Fruit fly (Drosophila melanogaster) whole organism, prepupa: ENCODE measurements around the gene Patr-1.

Experiments
- Blimp-1 ChIP-seq: fragments of 200-800 bp; sonication (Bioruptor generic); optimal IDR thresholded peaks from 3 replicates; lab custom pipeline; 2017; ENCODE audit warnings: missing biosample characterization, missing genetic modification characterization, mild to moderate bottlenecking, moderate library complexity, missing genetic modification reagents
- CG10631 ChIP-seq: fragments of 200-800 bp; sonication (Bioruptor generic); optimal IDR thresholded peaks from 2 replicates; lab custom pipeline; 2016; ENCODE audit warnings: missing biosample characterization, missing genetic modification characterization
- CG10669 ChIP-seq: fragments of 200-800 bp; sonication (Bioruptor generic); optimal IDR thresholded peaks from 3 replicates; lab custom pipeline; 2018; ENCODE audit warnings: missing biosample characterization, mild to moderate bottlenecking, missing genetic modification characterization, moderate library complexity
- CG11294 ChIP-seq: fragments of 200-800 bp; sonication (Bioruptor generic); IDR thresholded peaks from 2 replicates; pipeline ENCODE4 v1.3.6; 2022; ENCODE audit warnings: missing biosample characterization, missing genetic modification characterization
- CG11762 ChIP-seq: fragments of 200-800 bp; sonication (Bioruptor generic); optimal IDR thresholded peaks from 3 replicates; lab custom pipeline; 2016; ENCODE audit warnings: missing biosample characterization, missing genetic modification characterization; ENCODE audit not compliant: insufficient read depth
- CG11902 ChIP-seq: fragments of 200-800 bp; sonication (Bioruptor generic); optimal IDR thresholded peaks from 3 replicates; lab custom pipeline; 2016; ENCODE audit warnings: missing biosample characterization, missing genetic modification characterization
- CG1621 ChIP-seq: fragments of 200-800 bp; sonication (Bioruptor generic); optimal IDR thresholded peaks from 3 replicates; lab custom pipeline; 2018; ENCODE audit warnings: missing biosample characterization, mild to moderate bottlenecking, missing genetic modification characterization
- CG16779 ChIP-seq: fragments of 200-800 bp; sonication (Bioruptor generic); optimal IDR thresholded peaks from 3 replicates; lab custom pipeline; 2017; ENCODE audit warnings: missing biosample characterization, mild to moderate bottlenecking, missing genetic modification characterization
- CG32006 ChIP-seq: fragments of 200-800 bp; sonication (Bioruptor generic); optimal IDR thresholded peaks from 3 replicates; lab custom pipeline; 2017; ENCODE audit warnings: missing biosample characterization, mild to moderate bottlenecking, missing genetic modification characterization
- CG34406 ChIP-seq: fragments of 200-800 bp; sonication (Bioruptor generic); optimal IDR thresholded peaks from 3 replicates; lab custom pipeline; 2016; ENCODE audit warnings: missing biosample characterization, missing genetic modification characterization
- CG4318 ChIP-seq: fragments of 200-800 bp; sonication (Bioruptor generic); optimal IDR thresholded peaks from 3 replicates; lab custom pipeline; 2017; ENCODE audit warnings: missing biosample characterization, mild to moderate bottlenecking, missing genetic modification characterization
- CG6163 ChIP-seq: fragments of 200-800 bp; sonication (Bioruptor generic); IDR thresholded peaks from 3 replicates; pipeline ENCODE4 v1.3.6; 2022; ENCODE audit warnings: missing biosample characterization, missing genetic modification characterization
- CG6276 ChIP-seq: fragments of 200-800 bp; sonication (Bioruptor generic); optimal IDR thresholded peaks from 2 replicates; lab custom pipeline; 2017; ENCODE audit warnings: missing biosample characterization, mild to moderate bottlenecking, missing genetic modification characterization
- CG6792 ChIP-seq: fragments of 200-800 bp; sonication (Bioruptor generic); optimal IDR thresholded peaks from 3 replicates; lab custom pipeline; 2016; ENCODE audit warnings: missing biosample characterization, missing genetic modification characterization
- CG6808 ChIP-seq: fragments of 200-800 bp; sonication (Bioruptor generic); optimal IDR thresholded peaks from 3 replicates; lab custom pipeline; 2017; ENCODE audit warnings: missing biosample characterization, missing genetic modification characterization, mild to moderate bottlenecking, moderate library complexity, missing genetic modification reagents
- CG6854 ChIP-seq: fragments of 200-800 bp; sonication (Bioruptor generic); optimal IDR thresholded peaks from 2 replicates; lab custom pipeline; 2017; ENCODE audit warnings: missing biosample characterization, mild to moderate bottlenecking, missing genetic modification characterization
- CG8119 ChIP-seq: fragments of 200-800 bp; sonication (Bioruptor generic); IDR thresholded peaks from 3 replicates; pipeline ENCODE4 v1.3.6; 2022; ENCODE audit warnings: missing biosample characterization, missing genetic modification characterization
- CG8319 ChIP-seq: fragments of 200-800 bp; sonication (Bioruptor generic); optimal IDR thresholded peaks from 3 replicates; lab custom pipeline; 2016; ENCODE audit warnings: missing biosample characterization, missing genetic modification characterization
- CG8632 ChIP-seq: fragments of 200-800 bp; sonication (Bioruptor generic); optimal IDR thresholded peaks from 3 replicates; lab custom pipeline; 2016; ENCODE audit warnings: missing biosample characterization, missing genetic modification characterization
- CG9139 ChIP-seq: fragments of 200-800 bp; sonication (Bioruptor generic); optimal IDR thresholded peaks from 3 replicates; lab custom pipeline; 2017; ENCODE audit warnings: missing biosample characterization, mild to moderate bottlenecking, missing genetic modification characterization
- Eip75B ChIP-seq: fragments of 200-800 bp; sonication (Bioruptor generic); optimal IDR thresholded peaks from 3 replicates; lab custom pipeline; 2016; ENCODE audit warnings: missing biosample characterization, missing genetic modification characterization
- Eip78C ChIP-seq: fragments of 200-800 bp; sonication (Bioruptor generic); peaks from one replicate; lab custom pipeline; 2016; ENCODE audit warnings: missing biosample characterization, missing genetic modification characterization
- Eip93F ChIP-seq: fragments of 200-800 bp; sonication (Bioruptor generic); optimal IDR thresholded peaks from 2 replicates; lab custom pipeline; 2016; ENCODE audit warnings: missing biosample characterization, mild to moderate bottlenecking, missing genetic modification characterization
- Ets21C ChIP-seq: fragments of 200-800 bp; sonication (Bioruptor generic); optimal IDR thresholded peaks from 3 replicates; lab custom pipeline; 2016; ENCODE audit warnings: missing biosample characterization, missing genetic modification characterization
- Gug ChIP-seq: fragments of 200-800 bp; sonication (Bioruptor generic); IDR thresholded peaks from 2 replicates; pipeline ENCODE4 v1.3.6; 2022; ENCODE audit warnings: missing biosample characterization, missing genetic modification characterization
- Hr38 ChIP-seq: sonication (Bioruptor generic); optimal IDR thresholded peaks from 2 replicates; lab custom pipeline; 2016; ENCODE audit warnings: missing biosample characterization, missing genetic modification characterization
- Hr39 ChIP-seq: fragments of 200-800 bp; sonication (Bioruptor generic); optimal IDR thresholded peaks from 2 replicates; lab custom pipeline; 2016; ENCODE audit warnings: missing biosample characterization, missing genetic modification characterization
- Hr4 ChIP-seq: fragments of 200-800 bp; sonication (Bioruptor generic); optimal IDR thresholded peaks from 3 replicates; lab custom pipeline; 2016; ENCODE audit warnings: missing biosample characterization, missing genetic modification characterization
- Lpt ChIP-seq: fragments of 200-800 bp; sonication (Bioruptor generic); optimal IDR thresholded peaks from 3 replicates; lab custom pipeline; 2016; ENCODE audit warnings: missing biosample characterization, missing genetic modification characterization
- Met ChIP-seq: fragments of 200-800 bp; sonication (Bioruptor generic); optimal IDR thresholded peaks from 3 replicates; lab custom pipeline; 2016; ENCODE audit warnings: missing biosample characterization, missing genetic modification characterization
- OdsH ChIP-seq: fragments of 200-800 bp; sonication (Bioruptor generic); optimal IDR thresholded peaks from 3 replicates; lab custom pipeline; 2016; ENCODE audit warnings: missing biosample characterization, missing genetic modification characterization
- Sox14 ChIP-seq: fragments of 200-800 bp; sonication (Bioruptor generic); optimal IDR thresholded peaks from 3 replicates; lab custom pipeline; 2016; ENCODE audit warnings: missing biosample characterization, missing genetic modification characterization
- Sox15 ChIP-seq: fragments of 200-800 bp; sonication (Bioruptor generic); optimal IDR thresholded peaks from 3 replicates; lab custom pipeline; 2016; ENCODE audit warnings: missing biosample characterization, missing genetic modification characterization
- achi ChIP-seq: fragments of 200-800 bp; sonication (Bioruptor generic); optimal IDR thresholded peaks from 3 replicates; lab custom pipeline; 2016; ENCODE audit warnings: missing biosample characterization, missing genetic modification characterization
- acj6 ChIP-seq: fragments of 200-800 bp; sonication (Bioruptor generic); optimal IDR thresholded peaks from 3 replicates; lab custom pipeline; 2016; ENCODE audit warnings: missing biosample characterization, missing genetic modification characterization
- cyc ChIP-seq: fragments of 200-800 bp; sonication (Bioruptor generic); optimal IDR thresholded peaks from 3 replicates; lab custom pipeline; 2016; ENCODE audit warnings: missing biosample characterization, missing genetic modification characterization
- dac ChIP-seq: fragments of 200-800 bp; sonication (Bioruptor generic); optimal IDR thresholded peaks from 2 replicates; lab custom pipeline; 2017; ENCODE audit warnings: missing biosample characterization, mild to moderate bottlenecking, missing genetic modification characterization
- dsx ChIP-seq: fragments of 200-800 bp; optimal IDR thresholded peaks from 3 replicates; lab custom pipeline; 2019; ENCODE audit warnings: missing biosample characterization, mild to moderate bottlenecking, missing genetic modification characterization, moderate library complexity; ENCODE audit not compliant: poor library complexity, severe bottlenecking
- eg ChIP-seq: fragments of 200-800 bp; sonication (Bioruptor generic); IDR thresholded peaks from 3 replicates; pipeline ENCODE4 v1.3.6; 2022; ENCODE audit warnings: missing biosample characterization, missing genetic modification characterization
- fd85E ChIP-seq: fragments of 200-800 bp; sonication (Bioruptor generic); optimal IDR thresholded peaks from 3 replicates; lab custom pipeline; 2016; ENCODE audit warnings: missing biosample characterization, missing genetic modification characterization
- lz ChIP-seq: fragments of 200-800 bp; sonication (Bioruptor generic); optimal IDR thresholded peaks from 3 replicates; lab custom pipeline; 2016; ENCODE audit warnings: missing biosample characterization, missing genetic modification characterization
- net ChIP-seq: fragments of 200-800 bp; sonication (Bioruptor generic); optimal IDR thresholded peaks from 3 replicates; lab custom pipeline; 2016; ENCODE audit warnings: missing biosample characterization, missing genetic modification characterization
- salr ChIP-seq, 2 experiments: fragments of 200-800 bp; sonication (Bioruptor generic); optimal IDR thresholded peaks; 3 replicates each; lab custom pipeline; 2016 to 2018; ENCODE audit warnings: missing biosample characterization in 2 of 2, missing genetic modification characterization in 2 of 2, mild to moderate bottlenecking in 1 of 2
- spab ChIP-seq: fragments of 200-800 bp; sonication (Bioruptor generic); optimal IDR thresholded peaks from 2 replicates; lab custom pipeline; 2017; ENCODE audit warnings: missing biosample characterization, mild to moderate bottlenecking, missing genetic modification characterization, missing genetic modification reagents
- ss ChIP-seq, 2 experiments: fragments of 200-800 bp; sonication (Bioruptor generic); optimal IDR thresholded peaks; 2 replicates in 1 of 2; 3 replicates in 1 of 2; lab custom pipeline; 2017 to 2018; ENCODE audit warnings: mild to moderate bottlenecking in 2 of 2, missing biosample characterization in 2 of 2, missing genetic modification characterization in 2 of 2, moderate library complexity in 1 of 2
- svp ChIP-seq: fragments of 200-800 bp; sonication (Bioruptor generic); peaks from one replicate; lab custom pipeline; 2016; ENCODE audit warnings: missing biosample characterization, missing genetic modification characterization
- topi ChIP-seq: fragments of 200-800 bp; sonication (Bioruptor generic); optimal IDR thresholded peaks from 3 replicates; lab custom pipeline; 2016; ENCODE audit warnings: missing biosample characterization, missing genetic modification characterization
- vri ChIP-seq: fragments of 200-800 bp; sonication (Bioruptor generic); optimal IDR thresholded peaks from 3 replicates; lab custom pipeline; 2016; ENCODE audit warnings: missing biosample characterization, mild to moderate bottlenecking, missing genetic modification characterization

Patr-1 gene

DNA sequence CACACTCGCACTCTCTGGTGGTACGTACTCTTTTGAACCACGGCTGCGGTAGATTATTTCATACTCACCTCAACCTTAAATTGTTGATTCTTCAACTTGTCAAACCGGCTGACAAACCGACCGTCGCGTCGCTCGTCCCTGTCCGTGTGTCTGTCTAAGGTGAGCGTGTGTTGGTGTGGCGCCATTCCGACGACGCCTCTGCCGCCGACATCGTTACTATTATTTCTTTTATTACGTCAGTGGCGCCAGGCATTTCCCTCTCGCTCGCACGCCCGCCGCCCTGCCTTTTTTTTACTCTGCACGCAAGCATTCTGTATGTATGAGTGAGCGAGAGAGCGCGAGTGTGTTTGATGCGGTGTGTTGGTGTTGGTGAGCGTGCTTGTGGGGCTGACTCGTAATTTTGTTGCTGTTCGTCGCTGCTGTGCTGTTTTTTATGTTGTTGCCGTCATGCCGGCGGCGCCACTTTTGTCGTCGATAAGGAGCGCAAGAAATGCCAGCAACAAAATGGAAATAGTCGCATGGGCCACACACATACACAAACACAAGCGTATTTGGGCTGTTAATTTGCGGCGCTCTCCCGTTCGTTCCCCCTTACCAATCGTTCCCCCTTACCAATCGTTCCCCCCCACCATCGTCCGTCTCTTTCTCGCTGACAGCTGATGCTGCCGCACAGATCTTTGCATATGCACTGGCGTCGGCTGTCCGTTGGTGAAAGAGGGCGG, 13.0 kb downstream of the Patr-1 start (continued):
- TF ChIP-seq CG1621 (tag; lab: Kevin White, UChicago), result peak; percentile 72
- peak; percentile 99 for TF ChIP-seq vri (GFP tag; lab: Kevin White, UChicago)
- TF ChIP-seq CG6276 (GFP tag; lab: Kevin White, UChicago), result peak; percentile 63
- TF ChIP-seq CG6808 (GFP tag; lab: Kevin White, UChicago), result peak; percentile 69
- TF ChIP-seq Sox15 (GFP tag; lab: Kevin White, UChicago), result no peak
- TF ChIP-seq ss (GFP tag; optimal IDR thresholded peaks at IDR 0.05; lab: Kevin White, UChicago), result peak; percentile 88 to 99
- peak; percentile 68 for TF ChIP-seq Eip78C
- TF ChIP-seq Hr4 (GFP tag; lab: Kevin White, UChicago), result no peak
- peak; percentile 55 for TF ChIP-seq Eip75B (GFP tag; lab: Kevin White, UChicago)
- TF ChIP-seq CG6163 (GFP tag; lab: Robert Waterston, UW), result peak; percentile 71
- TF ChIP-seq, all 60 proteins: peak for 33

DNA sequence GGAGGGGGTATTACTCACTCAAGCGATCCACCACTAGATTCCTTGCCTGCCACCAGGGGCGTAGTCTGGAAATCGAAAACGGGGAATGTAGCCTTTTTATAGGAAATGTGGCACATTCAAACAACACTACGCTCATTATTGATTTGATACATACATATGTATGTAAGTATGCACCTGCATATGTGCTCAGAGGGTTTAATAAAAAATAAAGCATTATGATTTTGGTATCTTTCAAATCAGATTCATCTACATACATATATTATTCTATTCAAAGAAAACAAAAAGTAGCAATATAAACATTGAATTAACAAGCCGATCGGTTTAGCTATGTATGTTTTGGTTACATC, 13.5 kb downstream of the Patr-1 start:
- peak; percentile 20 for TF ChIP-seq cyc (GFP tag; lab: Kevin White, UChicago)
- TF ChIP-seq dsx (GFP tag; lab: Kevin White, UChicago), result no peak
- TF ChIP-seq CG4318 (GFP tag; lab: Kevin White, UChicago), result peak; percentile 53
- no peak for TF ChIP-seq vri (GFP tag; lab: Kevin White, UChicago)
- no peak for TF ChIP-seq CG8319 (GFP tag; lab: Kevin White, UChicago)
- peak in 1 of 2 experiments; percentile 47 for TF ChIP-seq salr (GFP tag; optimal IDR thresholded peaks at IDR 0.05; lab: Kevin White, UChicago)
- TF ChIP-seq CG8119 (GFP tag; lab: Robert Waterston, UW), result peak; percentile 20; the same call in 1 of the 3 replicates
- no peak for TF ChIP-seq Sox15 (GFP tag; lab: Kevin White, UChicago)
- TF ChIP-seq dac (GFP tag; lab: Kevin White, UChicago), result no peak
- TF ChIP-seq CG8632 (GFP tag; lab: Kevin White, UChicago), result no peak
- peak; percentile 89 for TF ChIP-seq Eip78C
- TF ChIP-seq CG11294, result no peak
- no peak for TF ChIP-seq CG6792 (GFP tag; lab: Kevin White, UChicago)
- no peak for TF ChIP-seq Eip93F
- no peak for TF ChIP-seq CG6854 (GFP tag; lab: Kevin White, UChicago)
- peak; percentile 28 for TF ChIP-seq CG34406 (GFP tag; lab: Kevin White, UChicago)
- TF ChIP-seq Ets21C, result peak; percentile 2
- TF ChIP-seq CG11762 (GFP tag; lab: Kevin White, UChicago), result no peak
- no peak for TF ChIP-seq CG16779 (tag; lab: Kevin White, UChicago)
- TF ChIP-seq Met (GFP tag; lab: Kevin White, UChicago), result peak; percentile 46
- peak; percentile 73 for TF ChIP-seq CG32006 (GFP tag; lab: Kevin White, UChicago)
- TF ChIP-seq eg, result peak; percentile 32; the same call in 1 of the 3 replicates
- TF ChIP-seq Lpt, result no peak
- TF ChIP-seq CG9139, result no peak
- no peak for TF ChIP-seq Blimp-1 (GFP tag; lab: Kevin White, UChicago)
- TF ChIP-seq CG10669 (GFP tag; lab: Kevin White, UChicago), result peak; percentile 53
- no peak for TF ChIP-seq net (GFP tag; lab: Kevin White, UChicago)
- peak; percentile 65 for TF ChIP-seq Hr4 (GFP tag; lab: Kevin White, UChicago)
- TF ChIP-seq Sox14 (GFP tag; lab: Kevin White, UChicago), result peak; percentile 46
- TF ChIP-seq spab, result peak; percentile 44
- TF ChIP-seq CG10631 (GFP tag; lab: Kevin White, UChicago), result peak; percentile 62
- TF ChIP-seq svp, result peak; percentile 29
- no peak for TF ChIP-seq Gug (GFP tag; lab: Robert Waterston, UW)
- no peak for TF ChIP-seq fd85E
- TF ChIP-seq achi (GFP tag; lab: Kevin White, UChicago), result peak; percentile 29
- peak; percentile 53 for TF ChIP-seq OdsH (GFP tag; lab: Kevin White, UChicago)
- no peak for TF ChIP-seq Hr38 (GFP tag; lab: Kevin White, UChicago)
- peak; percentile 20 for TF ChIP-seq topi (GFP tag; lab: Kevin White, UChicago)
- peak; percentile 59 for TF ChIP-seq CG6808 (GFP tag; lab: Kevin White, UChicago)
- TF ChIP-seq acj6 (GFP tag; lab: Kevin White, UChicago), result peak; percentile 35
- TF ChIP-seq Hr39 (GFP tag; lab: Kevin White, UChicago), result peak; percentile 1
- peak; percentile 17 for TF ChIP-seq CG11902 (GFP tag; lab: Kevin White, UChicago)
- peak; percentile 21 for TF ChIP-seq Eip75B (GFP tag; lab: Kevin White, UChicago)
- TF ChIP-seq lz (GFP tag; lab: Kevin White, UChicago), result no peak
- TF ChIP-seq ss (GFP tag; optimal IDR thresholded peaks at IDR 0.05; lab: Kevin White, UChicago), result no peak
